Worm (Caenorhabditis elegans) whole organism, L4 larva: ENCODE measurements around the gene C05G5.7.

Experiments
- T20F7.1 ChIP-seq: fragments of 200-800 bp; sonication (Bioruptor generic); optimal IDR thresholded peaks from 2 replicates; lab custom pipeline; 2018; ENCODE audit warnings: mild to moderate bottlenecking, missing genetic modification characterization, missing compliant biosample characterization
- Y5F2A.4 ChIP-seq: fragments of 200-800 bp; sonication (Bioruptor generic); optimal IDR thresholded peaks from 2 replicates; lab custom pipeline; 2018; ENCODE audit warnings: mild to moderate bottlenecking, missing genetic modification characterization, missing compliant biosample characterization
- ZK546.5 ChIP-seq, 2 experiments: sonication (generic microtip); optimal IDR thresholded peaks; 2 replicates each; lab custom pipeline; 2017; ENCODE audit warnings: missing biosample characterization in 2 of 2, missing genetic modification characterization in 2 of 2
- aha-1 ChIP-seq: fragments of 150-350 bp; peaks from one replicate; lab custom pipeline; 2014; ENCODE audit warnings: missing biosample characterization, missing genetic modification characterization
- aly-2 ChIP-seq: sonication (generic microtip); optimal IDR thresholded peaks from 2 replicates; lab custom pipeline; 2018; ENCODE audit warnings: missing biosample characterization, missing genetic modification characterization
- attf-4 ChIP-seq: sonication (generic microtip); optimal IDR thresholded peaks from 3 replicates; lab custom pipeline; 2017; ENCODE audit warnings: missing biosample characterization, missing genetic modification characterization
- ceh-32 ChIP-seq: sonication (generic microtip); optimal IDR thresholded peaks from 2 replicates; lab custom pipeline; 2016; ENCODE audit warnings: mild to moderate bottlenecking, missing genetic modification characterization, missing compliant biosample characterization; ENCODE audit not compliant: poor library complexity
- ces-1 ChIP-seq: fragments of 150-350 bp; sonication (generic microtip); optimal IDR thresholded peaks from 4 replicates; lab custom pipeline; 2014; ENCODE audit warnings: missing biosample characterization, missing genetic modification reagents, missing genetic modification characterization
- cey-2 ChIP-seq: sonication (generic microtip); optimal IDR thresholded peaks from 3 replicates; lab custom pipeline; 2017; ENCODE audit warnings: missing genetic modification characterization, mild to moderate bottlenecking, missing compliant biosample characterization, antibody characterized with exemption, borderline replicate concordance; ENCODE audit not compliant: insufficient read depth
- daf-16 ChIP-seq, 3 experiments: sonication (generic microtip); optimal IDR thresholded peaks; 2 replicates each; lab custom pipeline; 2016 to 2017; ENCODE audit warnings: missing genetic modification characterization in 3 of 3, missing genetic modification reagents in 3 of 3, mild to moderate bottlenecking in 2 of 3, missing compliant biosample characterization in 2 of 3, missing biosample characterization in 1 of 3, moderate library complexity in 1 of 3
- daf-19 ChIP-seq: fragments of 200-800 bp; sonication (Bioruptor generic); conservative IDR thresholded peaks from 2 replicates; pipeline ENCODE4 v1.3.6; 2022; ENCODE audit warnings: missing genetic modification characterization, missing compliant biosample characterization
- dmd-6 ChIP-seq: fragments of 200-800 bp; sonication (Bioruptor generic); IDR thresholded peaks from 2 replicates; pipeline ENCODE4 v1.3.6; 2022; ENCODE audit warnings: missing genetic modification reagents, missing genetic modification characterization, missing compliant biosample characterization
- dmd-8 ChIP-seq: fragments of 200-800 bp; sonication (Bioruptor generic); IDR thresholded peaks from 2 replicates; pipeline ENCODE4 v1.3.6; 2022; ENCODE audit warnings: missing genetic modification characterization, missing compliant biosample characterization
- dpl-1 ChIP-seq: fragments of 150-350 bp; optimal IDR thresholded peaks from 2 replicates; lab custom pipeline; 2014; ENCODE audit warnings: missing biosample characterization, missing genetic modification reagents, missing genetic modification characterization
- dve-1 ChIP-seq: sonication (generic microtip); optimal IDR thresholded peaks from 2 replicates; lab custom pipeline; 2017; ENCODE audit warnings: antibody characterized with exemption, mild to moderate bottlenecking, missing genetic modification characterization, missing compliant biosample characterization; ENCODE audit not compliant: insufficient read depth
- hif-1 ChIP-seq, 2 experiments: sonication (generic microtip); optimal IDR thresholded peaks; 2 replicates each; lab custom pipeline; 2016 to 2017; ENCODE audit warnings: missing compliant biosample characterization in 2 of 2, missing genetic modification characterization in 2 of 2, missing genetic modification reagents in 2 of 2, missing genotype in 2 of 2, mild to moderate bottlenecking in 1 of 2
- hlh-11 ChIP-seq: fragments of 200-800 bp; sonication (Bioruptor generic); optimal IDR thresholded peaks from 2 replicates; lab custom pipeline; 2018; ENCODE audit warnings: mild to moderate bottlenecking, missing genetic modification characterization, missing compliant biosample characterization
- hlh-30 ChIP-seq: sonication (generic microtip); optimal IDR thresholded peaks from 2 replicates; lab custom pipeline; 2017; ENCODE audit warnings: antibody characterized with exemption, mild to moderate bottlenecking, missing genetic modification characterization, missing compliant biosample characterization; ENCODE audit not compliant: insufficient read depth
- jun-1 ChIP-seq: fragments of 150-350 bp; optimal IDR thresholded peaks from 2 replicates; lab custom pipeline; 2014; ENCODE audit warnings: missing biosample characterization, missing genetic modification reagents, missing genetic modification characterization
- lin-39 ChIP-seq: fragments of 150-350 bp; optimal IDR thresholded peaks from 2 replicates; lab custom pipeline; 2014; ENCODE audit warnings: missing biosample characterization, missing genetic modification reagents, missing genetic modification characterization
- mdl-1 ChIP-seq, 2 experiments: fragments of 150-350 bp in 1 of 2; sonication (generic microtip) in 1 of 2; optimal IDR thresholded peaks; 2 replicates each; lab custom pipeline; 2014 to 2017; ENCODE audit warnings: missing biosample characterization in 2 of 2, missing genetic modification characterization in 2 of 2
- mdt-29 ChIP-seq: fragments of 200-800 bp; sonication (Bioruptor generic); IDR thresholded peaks from 2 replicates; pipeline ENCODE4 v1.3.6; 2022; ENCODE audit warnings: missing genetic modification reagents, missing genetic modification characterization, missing compliant biosample characterization
- mes-2 ChIP-seq: sonication (generic microtip); optimal IDR thresholded peaks from 2 replicates; lab custom pipeline; 2016; ENCODE audit warnings: missing genotype, mild to moderate bottlenecking, missing genetic modification characterization, missing compliant biosample characterization; ENCODE audit not compliant: poor library complexity, severe bottlenecking
- mxl-3 ChIP-seq: fragments of 200-800 bp; sonication (Bioruptor generic); optimal IDR thresholded peaks from 2 replicates; lab custom pipeline; 2018; ENCODE audit warnings: mild to moderate bottlenecking, missing genetic modification characterization, missing compliant biosample characterization
- nhr-10 ChIP-seq: fragments of 150-350 bp; optimal IDR thresholded peaks from 2 replicates; lab custom pipeline; 2014; ENCODE audit warnings: missing biosample characterization, missing genetic modification characterization
- nhr-102 ChIP-seq: sonication (generic microtip); optimal IDR thresholded peaks from 2 replicates; lab custom pipeline; 2016; ENCODE audit warnings: mild to moderate bottlenecking, missing genetic modification characterization, moderate library complexity, missing compliant biosample characterization
- nhr-28 ChIP-seq: fragments of 150-350 bp; optimal IDR thresholded peaks from 2 replicates; lab custom pipeline; 2014; ENCODE audit warnings: missing biosample characterization, missing genetic modification characterization
- nhr-42 ChIP-seq: fragments of 200-800 bp; sonication (Bioruptor generic); IDR thresholded peaks from 2 replicates; pipeline ENCODE4 v1.3.6; 2022; ENCODE audit warnings: missing genetic modification characterization, missing compliant biosample characterization
- nhr-48 ChIP-seq: sonication (generic microtip); optimal IDR thresholded peaks from 2 replicates; lab custom pipeline; 2016; ENCODE audit warnings: mild to moderate bottlenecking, missing genetic modification characterization, missing compliant biosample characterization
- php-3 ChIP-seq: fragments of 200-800 bp; sonication (Bioruptor generic); IDR thresholded peaks from 2 replicates; pipeline ENCODE4 v1.3.6; 2022; ENCODE audit warnings: missing genetic modification reagents, missing genetic modification characterization, missing compliant biosample characterization
- set-16 ChIP-seq: fragments of 200-800 bp; sonication (Bioruptor generic); IDR thresholded peaks from 2 replicates; pipeline ENCODE4 v1.3.6; 2022; ENCODE audit warnings: missing genetic modification reagents, missing genetic modification characterization, missing compliant biosample characterization
- spr-3 ChIP-seq: fragments of 200-800 bp; sonication (Bioruptor generic); optimal IDR thresholded peaks from 2 replicates; lab custom pipeline; 2018; ENCODE audit warnings: mild to moderate bottlenecking, missing genetic modification characterization, missing compliant biosample characterization
- tra-1 ChIP-seq: fragments of 200-800 bp; sonication (Bioruptor generic); IDR thresholded peaks from 2 replicates; pipeline ENCODE4 v1.3.6; 2022; ENCODE audit warnings: missing genetic modification reagents, missing genetic modification characterization, missing compliant biosample characterization
- unc-62 ChIP-seq, 3 experiments: fragments of 150-350 bp in 1 of 3; sonication (generic microtip); optimal IDR thresholded peaks in 2 of 3; peaks in 1 of 3; 1 replicate in 1 of 3; 2 replicates in 2 of 3; lab custom pipeline; 2014 to 2017; ENCODE audit warnings: missing biosample characterization in 3 of 3, missing genetic modification characterization in 3 of 3, missing genetic modification reagents in 3 of 3, missing genotype in 1 of 3
- zag-1 ChIP-seq: fragments of 150-350 bp; optimal IDR thresholded peaks from 2 replicates; lab custom pipeline; 2014; ENCODE audit warnings: missing biosample characterization, missing genetic modification characterization
- zfp-2 ChIP-seq: sonication (generic microtip); optimal IDR thresholded peaks from 2 replicates; lab custom pipeline; 2016; ENCODE audit warnings: mild to moderate bottlenecking, missing genetic modification characterization, missing compliant biosample characterization

Gene C05G5.7

DNA sequence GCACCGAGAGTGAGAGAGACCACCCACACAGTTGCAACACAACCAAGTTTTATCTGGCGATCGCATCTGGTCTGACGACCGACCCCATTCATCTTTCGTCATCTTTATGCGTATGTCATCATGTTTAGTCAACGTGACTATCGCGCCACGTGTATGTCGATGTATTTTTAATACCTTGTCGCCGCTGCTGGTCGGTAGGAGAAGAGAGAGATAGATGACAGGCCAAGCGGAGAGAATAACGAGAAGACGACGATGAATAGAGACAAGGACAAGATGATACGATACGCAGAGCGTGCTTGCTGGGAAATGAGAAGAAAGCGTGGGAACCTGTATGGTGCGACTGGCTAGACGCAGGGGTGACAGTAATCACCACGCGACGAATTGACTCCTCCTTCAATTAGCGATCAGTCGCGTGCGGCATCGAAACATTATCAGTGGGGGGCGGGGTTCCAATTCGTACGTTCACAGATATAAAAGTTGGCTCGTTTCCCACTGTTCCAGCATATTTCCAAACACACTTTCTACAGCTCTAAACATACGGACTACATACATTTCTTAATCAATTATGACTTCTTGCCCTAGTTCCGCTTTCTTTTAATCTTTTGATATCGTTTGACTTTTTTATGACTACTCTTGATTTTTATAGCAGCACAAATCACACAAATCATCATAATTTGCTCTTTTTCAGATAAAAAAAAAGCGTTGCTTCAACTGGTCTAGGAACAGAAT, 46.9 kb upstream of the C05G5.7 start, which contains the start of gene tatn-1 (continued):
- TF ChIP-seq set-16 (GFP tag; lab: Robert Waterston, UW) (peak; percentile 50; the same call in 1 of the 2 replicates), Y5F2A.4 (no peak), mdt-29 (GFP tag; lab: Robert Waterston, UW) (0 out of 2 replicates have a peak, but pooled peaks have one; percentile 27), ZK546.5 (tag; optimal IDR thresholded peaks at IDR 0.05; lab: Kevin White, UChicago) (no peak), cey-2 (tag; lab: Kevin White, UChicago) (peak; percentile 84)

DNA sequence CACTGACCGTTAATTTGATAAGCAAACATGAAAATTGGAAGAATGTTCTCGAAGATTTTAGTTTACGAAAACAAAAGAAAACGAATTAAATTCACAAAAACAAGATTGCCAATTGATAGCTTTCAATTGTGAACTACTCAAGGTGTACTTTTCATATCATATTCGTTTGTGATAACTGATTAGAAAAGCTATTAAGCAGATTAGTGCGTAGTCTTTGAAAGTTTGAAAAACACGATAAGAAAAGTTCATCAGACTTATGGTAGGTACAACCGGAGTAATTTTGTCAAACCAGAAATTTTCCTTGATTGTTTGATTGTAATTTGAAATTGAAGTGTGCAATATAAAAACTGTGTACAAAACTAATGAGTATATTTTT, 44.0 kb upstream of the C05G5.7 start:
- TF ChIP-seq dve-1 (tag; lab: Kevin White, UChicago) (peak; percentile 34), dpl-1 (GFP tag; lab: Kevin White, UChicago) (no peak), nhr-28 (tag; lab: Kevin White, UChicago) (peak; percentile 16), unc-62 (GFP tag; optimal IDR thresholded peaks at IDR 0.05 in 1 of 2; lab: Kevin White, UChicago) (peak in 1 of 2 experiments; percentile 70), unc-62 (tag; optimal IDR thresholded peaks at IDR 0.05; lab: Kevin White, UChicago) (no peak), dmd-8 (GFP tag; lab: Robert Waterston, UW) (no peak), mdt-29 (GFP tag; lab: Robert Waterston, UW) (no peak), dmd-6 (peak; percentile 19; the same call in 1 of the 2 replicates), spr-3 (GFP tag; lab: Kevin White, UChicago) (no peak), daf-16 (GFP tag; optimal IDR thresholded peaks at IDR 0.05; lab: Kevin White, UChicago) (no peak), daf-16 (tag; optimal IDR thresholded peaks at IDR 0.05; lab: Kevin White, UChicago) (peak; percentile 74), mdl-1 (tag; optimal IDR thresholded peaks at IDR 0.05; lab: Kevin White, UChicago) (no peak), cey-2 (tag; lab: Kevin White, UChicago) (no peak)

DNA sequence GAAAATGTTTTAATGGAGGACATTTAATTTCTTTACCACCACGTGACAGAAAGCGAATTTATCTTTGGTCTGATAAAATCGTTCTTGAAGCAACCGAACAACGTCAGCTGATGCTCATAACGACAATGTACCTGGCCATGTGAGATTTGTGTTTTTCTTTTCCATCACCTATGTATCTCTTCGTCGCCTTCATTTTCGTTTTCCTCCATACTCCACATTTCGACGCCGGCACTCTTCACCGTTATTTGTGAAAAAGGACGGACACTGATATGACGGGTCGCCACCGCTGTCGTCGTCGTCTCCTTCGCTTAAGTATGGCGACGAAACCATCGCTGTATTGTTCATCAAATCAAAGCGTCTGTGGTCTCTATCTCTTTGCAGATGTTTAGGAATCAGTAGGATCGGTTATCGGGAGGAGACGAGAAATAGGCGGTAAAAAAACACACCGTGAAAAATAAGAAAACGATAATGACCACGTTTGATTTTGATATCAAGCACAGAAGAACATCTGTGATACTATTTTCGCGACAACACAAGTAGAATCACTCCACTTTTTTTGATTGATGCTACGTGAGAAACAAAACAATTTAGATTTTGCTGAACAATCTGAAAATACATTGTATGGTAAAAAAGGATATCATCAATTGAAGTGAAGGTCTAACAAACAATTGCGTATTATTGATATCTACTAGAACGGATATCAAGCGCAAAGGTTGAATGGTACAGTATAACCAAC, 43.4 kb upstream of the C05G5.7 start:
- TF ChIP-seq ZK546.5 (tag; optimal IDR thresholded peaks at IDR 0.05; lab: Kevin White, UChicago) (no peak), ces-1 (GFP tag; lab: Kevin White, UChicago) (no peak), spr-3 (GFP tag; lab: Kevin White, UChicago) (no peak), ceh-32 (no peak), dve-1 (tag; lab: Kevin White, UChicago) (peak; percentile 18), zfp-2 (tag; lab: Kevin White, UChicago) (no peak), lin-39 (tag; lab: Kevin White, UChicago) (no peak), nhr-28 (tag; lab: Kevin White, UChicago) (peak; percentile 61), nhr-42 (no peak), unc-62 (GFP tag; optimal IDR thresholded peaks at IDR 0.05 in 1 of 2; lab: Kevin White, UChicago) (peak in 1 of 2 experiments; percentile 90), unc-62 (tag; optimal IDR thresholded peaks at IDR 0.05; lab: Kevin White, UChicago) (no peak), T20F7.1 (GFP tag; lab: Kevin White, UChicago) (no peak), attf-4 (tag; lab: Kevin White, UChicago) (no peak), mes-2 (tag; lab: Kevin White, UChicago) (no peak), nhr-48 (tag; lab: Kevin White, UChicago) (peak; percentile 53), zag-1 (tag; lab: Kevin White, UChicago) (no peak), nhr-102 (tag; lab: Kevin White, UChicago) (no peak), mxl-3 (GFP tag; lab: Kevin White, UChicago) (peak; percentile 65), aly-2 (tag; lab: Kevin White, UChicago) (no peak), jun-1 (no peak), daf-19 (GFP tag; lab: Robert Waterston, UW) (no peak), tra-1 (GFP tag; lab: Robert Waterston, UW) (0 out of 2 replicates have a peak, but pooled peaks have one; percentile 35), hif-1 (tag; optimal IDR thresholded peaks at IDR 0.05; lab: Kevin White, UChicago) (peak; percentile 34 to 74), hlh-30 (tag; lab: Kevin White, UChicago) (peak; percentile 77), php-3 (GFP tag; lab: Robert Waterston, UW) (peak; percentile 40; the same call in 1 of the 2 replicates), aha-1 (tag; lab: Kevin White, UChicago) (peak; percentile 64), nhr-10 (tag; lab: Kevin White, UChicago) (peak; percentile 34), hlh-11 (peak; percentile 82), mdl-1 (tag; optimal IDR thresholded peaks at IDR 0.05; lab: Kevin White, UChicago) (peak in 1 of 2 experiments; percentile 61), dmd-6 (peak; percentile 70), daf-16 (GFP tag; optimal IDR thresholded peaks at IDR 0.05; lab: Kevin White, UChicago) (no peak), daf-16 (tag; optimal IDR thresholded peaks at IDR 0.05; lab: Kevin White, UChicago) (peak; percentile 59)
